Worm (Caenorhabditis elegans) whole organism, young adult: ENCODE results near the gene col-75.

Source experiments
- B0035.1 ChIP-seq: sonication (generic microtip); optimal IDR thresholded peaks from 2 replicates; lab custom pipeline; 2016; ENCODE audit warnings: missing genetic modification characterization, mild to moderate bottlenecking, missing compliant biosample characterization, missing genotype, missing genetic modification reagents
- C06A6.2 ChIP-seq: fragments of 200-800 bp; sonication (Bioruptor generic); conservative IDR thresholded peaks from 2 replicates; pipeline ENCODE4 v1.3.6; 2022; ENCODE audit warnings: missing genetic modification characterization, missing compliant biosample characterization
- D2030.7 ChIP-seq: fragments of 200-800 bp; sonication (Bioruptor generic); IDR thresholded peaks from 2 replicates; pipeline ENCODE4 v1.3.6; 2022; ENCODE audit warnings: missing genetic modification reagents, missing genetic modification characterization, missing compliant biosample characterization
- F22D6.2 ChIP-seq: sonication (generic microtip); optimal IDR thresholded peaks from 2 replicates; lab custom pipeline; 2016; ENCODE audit warnings: mild to moderate bottlenecking, missing genetic modification characterization, missing compliant biosample characterization
- F23B12.7 ChIP-seq: sonication (generic microtip); optimal IDR thresholded peaks from 2 replicates; lab custom pipeline; 2017; ENCODE audit warnings: missing genetic modification characterization, mild to moderate bottlenecking, missing compliant biosample characterization, antibody characterized with exemption, moderate library complexity; ENCODE audit not compliant: insufficient read depth
- F33H1.4 ChIP-seq: fragments of 200-800 bp; sonication (Bioruptor generic); IDR thresholded peaks from 2 replicates; pipeline ENCODE4 v1.3.6; 2022; ENCODE audit warnings: missing genetic modification reagents, missing genetic modification characterization, missing compliant biosample characterization
- K12H6.12 ChIP-seq: fragments of 200-800 bp; sonication (Bioruptor generic); optimal IDR thresholded peaks from 2 replicates; lab custom pipeline; 2018; ENCODE audit warnings: mild to moderate bottlenecking, missing genetic modification characterization, missing compliant biosample characterization
- Y53F4B.3 ChIP-seq: fragments of 200-800 bp; sonication (Bioruptor generic); IDR thresholded peaks from 2 replicates; pipeline ENCODE4 v1.3.6; 2022; ENCODE audit warnings: missing genetic modification reagents, missing genetic modification characterization, missing compliant biosample characterization
- Y53G8AR.9 ChIP-seq: fragments of 200-800 bp; sonication (Bioruptor generic); conservative IDR thresholded peaks from 2 replicates; pipeline ENCODE4 v1.3.6; 2022; ENCODE audit warnings: missing genetic modification reagents, missing genetic modification characterization, missing compliant biosample characterization
- Y56A3A.18 ChIP-seq: fragments of 200-800 bp; sonication (Bioruptor generic); IDR thresholded peaks from 2 replicates; pipeline ENCODE4 v1.3.6; 2022; ENCODE audit warnings: missing genetic modification reagents, missing genetic modification characterization, missing compliant biosample characterization
- Y67H2A.10 ChIP-seq: fragments of 200-800 bp; sonication (Bioruptor generic); conservative IDR thresholded peaks from 2 replicates; pipeline ENCODE4 v1.3.6; 2022; ENCODE audit warnings: missing genetic modification reagents, missing genetic modification characterization, missing compliant biosample characterization
- Y95B8A.8 ChIP-seq: fragments of 200-800 bp; sonication (Bioruptor generic); IDR thresholded peaks from 2 replicates; pipeline ENCODE4 v1.3.6; 2022; ENCODE audit warnings: missing genetic modification reagents, missing genetic modification characterization, missing compliant biosample characterization
- akir-1 ChIP-seq: fragments of 200-800 bp; sonication (Bioruptor generic); optimal IDR thresholded peaks from 2 replicates; lab custom pipeline; 2018; ENCODE audit warnings: mild to moderate bottlenecking, missing genetic modification characterization, moderate library complexity, missing compliant biosample characterization
- ama-1 ChIP-seq, 3 experiments: fragments of 150-350 bp in 1 of 3; sonication (generic microtip) in 2 of 3; optimal IDR thresholded peaks; 2 replicates each; lab custom pipeline; 2014 to 2018; ENCODE audit warnings: missing biosample characterization in 2 of 3, missing genetic modification characterization in 2 of 3, missing genetic modification reagents in 2 of 3
- atf-7 ChIP-seq: sonication (generic microtip); optimal IDR thresholded peaks from 2 replicates; lab custom pipeline; 2017; ENCODE audit warnings: mild to moderate bottlenecking, missing genetic modification characterization, missing compliant biosample characterization
- athp-1 ChIP-seq: sonication (generic microtip); optimal IDR thresholded peaks from 2 replicates; lab custom pipeline; 2017; ENCODE audit warnings: mild to moderate bottlenecking, missing genetic modification characterization, missing compliant biosample characterization
- attf-5 ChIP-seq: fragments of 200-800 bp; sonication (Bioruptor generic); optimal IDR thresholded peaks from 2 replicates; lab custom pipeline; 2018; ENCODE audit warnings: mild to moderate bottlenecking, missing genetic modification characterization, missing compliant biosample characterization
- cebp-1 ChIP-seq, 2 experiments: fragments of 200-800 bp in 1 of 2; sonication (Bioruptor generic) in 1 of 2; sonication (generic microtip) in 1 of 2; IDR thresholded peaks in 1 of 2; optimal IDR thresholded peaks in 1 of 2; 2 replicates each; pipeline versions ENCODE4 v1.3.6 to Lab custom; 2017 to 2022; ENCODE audit warnings: missing compliant biosample characterization in 2 of 2, missing genetic modification characterization in 2 of 2, mild to moderate bottlenecking in 1 of 2, missing genetic modification reagents in 1 of 2, moderate library complexity in 1 of 2
- cebp-2 ChIP-seq: fragments of 200-800 bp; sonication (Bioruptor generic); IDR thresholded peaks from 2 replicates; pipeline ENCODE4 v1.3.6; 2022; ENCODE audit warnings: missing genetic modification characterization, missing compliant biosample characterization
- ceh-100 ChIP-seq: fragments of 200-800 bp; sonication (Bioruptor generic); IDR thresholded peaks from 2 replicates; pipeline ENCODE4 v1.3.6; 2022; ENCODE audit warnings: missing genetic modification reagents, missing genetic modification characterization, missing compliant biosample characterization
- ceh-27 ChIP-seq: fragments of 200-800 bp; sonication (Bioruptor generic); optimal IDR thresholded peaks from 2 replicates; lab custom pipeline; 2018; ENCODE audit warnings: mild to moderate bottlenecking, missing genetic modification characterization, moderate library complexity, missing compliant biosample characterization
- ceh-91 ChIP-seq: fragments of 200-800 bp; sonication (Bioruptor generic); IDR thresholded peaks from 2 replicates; pipeline ENCODE4 v1.3.6; 2022; ENCODE audit warnings: missing genetic modification reagents, missing genetic modification characterization, missing compliant biosample characterization
- chd-7 ChIP-seq: sonication (generic microtip); optimal IDR thresholded peaks from 2 replicates; lab custom pipeline; 2016; ENCODE audit warnings: mild to moderate bottlenecking, missing genetic modification characterization, moderate library complexity, missing compliant biosample characterization
- dox-1 ChIP-seq: fragments of 200-800 bp; sonication (Bioruptor generic); IDR thresholded peaks from 2 replicates; pipeline ENCODE4 v1.3.6; 2022; ENCODE audit warnings: missing genetic modification reagents, missing genetic modification characterization, missing compliant biosample characterization
- efl-1 ChIP-seq: fragments of 150-350 bp; optimal IDR thresholded peaks from 2 replicates; lab custom pipeline; 2014; ENCODE audit warnings: missing biosample characterization, missing genetic modification reagents, missing genetic modification characterization
- hlh-12 ChIP-seq: sonication (generic microtip); optimal IDR thresholded peaks from 2 replicates; lab custom pipeline; 2016; ENCODE audit warnings: missing genetic modification characterization, missing compliant biosample characterization
- hmg-1.2 ChIP-seq: fragments of 200-800 bp; sonication (Bioruptor generic); IDR thresholded peaks from 2 replicates; pipeline ENCODE4 v1.3.6; 2022; ENCODE audit warnings: missing genetic modification reagents, missing genetic modification characterization, missing compliant biosample characterization
- hmg-20 ChIP-seq: fragments of 200-800 bp; sonication (Bioruptor generic); IDR thresholded peaks from 2 replicates; pipeline ENCODE4 v1.3.6; 2022; ENCODE audit warnings: missing genetic modification reagents, missing genetic modification characterization, missing compliant biosample characterization
- hsf-1 ChIP-seq: fragments of 200-800 bp; sonication (Bioruptor generic); IDR thresholded peaks from 2 replicates; pipeline ENCODE4 v1.3.6; 2022; ENCODE audit warnings: missing genetic modification reagents, missing genetic modification characterization, missing compliant biosample characterization
- lin-40 ChIP-seq: sonication (generic microtip); optimal IDR thresholded peaks from 2 replicates; lab custom pipeline; 2016; ENCODE audit warnings: missing genetic modification characterization, mild to moderate bottlenecking, missing compliant biosample characterization, missing genotype, missing genetic modification reagents
- lin-54 ChIP-seq: fragments of 200-800 bp; sonication (Bioruptor generic); optimal IDR thresholded peaks from 2 replicates; lab custom pipeline; 2018; ENCODE audit warnings: mild to moderate bottlenecking, missing genetic modification characterization, missing compliant biosample characterization
- lsl-1 ChIP-seq: fragments of 200-800 bp; sonication (Bioruptor generic); optimal IDR thresholded peaks from 2 replicates; lab custom pipeline; 2018; ENCODE audit warnings: mild to moderate bottlenecking, missing genetic modification characterization, moderate library complexity, missing compliant biosample characterization
- lsy-27 ChIP-seq: sonication (generic microtip); optimal IDR thresholded peaks from 2 replicates; lab custom pipeline; 2017; ENCODE audit warnings: missing genetic modification characterization, mild to moderate bottlenecking, missing compliant biosample characterization, antibody characterized with exemption, missing genotype, borderline replicate concordance; ENCODE audit not compliant: insufficient read depth
- mcd-1 ChIP-seq: fragments of 200-800 bp; sonication (Bioruptor generic); IDR thresholded peaks from 2 replicates; pipeline ENCODE4 v1.3.6; 2022; ENCODE audit warnings: missing genetic modification reagents, missing genetic modification characterization, missing compliant biosample characterization
- nfyb-1 ChIP-seq: fragments of 200-800 bp; sonication (Bioruptor generic); IDR thresholded peaks from 2 replicates; pipeline ENCODE4 v1.3.6; 2022; ENCODE audit warnings: missing genetic modification reagents, missing genetic modification characterization, missing compliant biosample characterization
- nhr-120 ChIP-seq: fragments of 200-800 bp; sonication (Bioruptor generic); IDR thresholded peaks from 2 replicates; pipeline ENCODE4 v1.3.6; 2022; ENCODE audit warnings: missing genetic modification characterization, missing compliant biosample characterization
- nhr-80 ChIP-seq: sonication (generic microtip); optimal IDR thresholded peaks from 2 replicates; lab custom pipeline; 2016; ENCODE audit warnings: missing genetic modification characterization, missing compliant biosample characterization
- nhr-90 ChIP-seq: sonication (generic microtip); optimal IDR thresholded peaks from 2 replicates; lab custom pipeline; 2016; ENCODE audit warnings: missing genotype, mild to moderate bottlenecking, missing genetic modification characterization, missing compliant biosample characterization
- snpc-1.1 ChIP-seq: sonication (generic microtip); optimal IDR thresholded peaks from 2 replicates; lab custom pipeline; 2017; ENCODE audit warnings: missing genetic modification characterization, mild to moderate bottlenecking, missing compliant biosample characterization, antibody characterized with exemption, moderate library complexity, missing genotype, missing genetic modification reagents; ENCODE audit not compliant: insufficient read depth
- snpc-4 ChIP-seq, 5 experiments: fragments of 150-350 bp in 1 of 5; sonication (generic microtip) in 4 of 5; optimal IDR thresholded peaks; 2 replicates each; lab custom pipeline; 2014 to 2018; ENCODE audit warnings: missing genetic modification characterization in 5 of 5, missing biosample characterization in 3 of 5, antibody characterized with exemption in 2 of 5, mild to moderate bottlenecking in 2 of 5, missing compliant biosample characterization in 2 of 5, missing genotype in 2 of 5, moderate library complexity in 2 of 5, missing genetic modification reagents in 1 of 5
- somi-1 ChIP-seq: fragments of 200-800 bp; sonication (Bioruptor generic); optimal IDR thresholded peaks from 2 replicates; lab custom pipeline; 2018; ENCODE audit warnings: mild to moderate bottlenecking, missing genetic modification characterization, missing compliant biosample characterization
- tlf-1 ChIP-seq: fragments of 200-800 bp; sonication (Bioruptor generic); optimal IDR thresholded peaks from 2 replicates; lab custom pipeline; 2018; ENCODE audit warnings: mild to moderate bottlenecking, missing genetic modification characterization, missing compliant biosample characterization
- unc-62 ChIP-seq: fragments of 150-350 bp; optimal IDR thresholded peaks from 2 replicates; lab custom pipeline; 2014; ENCODE audit warnings: missing biosample characterization, missing genetic modification reagents, missing genetic modification characterization
- xnd-1 ChIP-seq: sonication (generic microtip); optimal IDR thresholded peaks from 2 replicates; lab custom pipeline; 2016; ENCODE audit warnings: missing genotype, missing genetic modification reagents, missing genetic modification characterization, missing compliant biosample characterization
- zfh-2 ChIP-seq: fragments of 200-800 bp; sonication (Bioruptor generic); conservative IDR thresholded peaks from 2 replicates; pipeline ENCODE4 v1.3.6; 2022; ENCODE audit warnings: missing genetic modification reagents, missing genetic modification characterization, missing compliant biosample characterization
- ztf-6 ChIP-seq: fragments of 200-800 bp; sonication (Bioruptor generic); IDR thresholded peaks from 2 replicates; pipeline ENCODE4 v1.3.6; 2022; ENCODE audit warnings: missing genetic modification reagents, missing genetic modification characterization, missing compliant biosample characterization

Gene col-75

DNA sequence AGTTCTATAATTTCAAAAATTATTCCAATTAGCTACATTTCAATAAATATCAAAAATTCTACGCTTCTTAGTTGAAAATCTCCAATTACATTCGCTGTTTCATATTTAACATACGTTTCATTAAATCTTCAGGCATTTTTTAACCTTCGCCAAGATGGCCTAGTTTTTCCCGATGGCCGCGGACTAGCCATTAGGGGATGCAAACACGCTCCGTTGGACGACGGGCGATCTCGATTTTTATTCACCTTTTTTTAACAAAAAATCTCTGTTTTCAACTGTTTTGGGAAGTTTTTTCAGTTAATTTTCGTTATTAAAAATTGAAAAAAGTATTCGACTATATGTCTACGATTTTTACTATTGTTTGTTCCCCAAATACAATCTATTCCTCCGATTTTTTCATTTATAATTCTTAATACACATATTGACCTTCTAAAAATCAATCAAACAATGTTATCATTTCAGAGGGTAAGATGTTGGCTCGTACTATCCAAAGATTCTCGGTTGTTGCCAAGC, 42.9 kb upstream of the col-75 start, which contains the start of gene F58F12.1:
Gene F58F12.1 (plus strand): TSS at position 463 of the 513 bp plus-strand sequence.
- TF ChIP-seq tlf-1 (GFP tag; lab: Kevin White, UChicago) (peak; percentile 5), Y53F4B.3 (no peak), F23B12.7 (tag; lab: Kevin White, UChicago) (peak; percentile 93), ztf-6 (GFP tag; lab: Robert Waterston, UW) (no peak), hmg-20 (GFP tag; lab: Robert Waterston, UW) (no peak), nhr-80 (tag; lab: Kevin White, UChicago) (peak; percentile 40), lsy-27 (tag; lab: Kevin White, UChicago) (no peak), hlh-12 (tag; lab: Kevin White, UChicago) (no peak), athp-1 (tag; lab: Kevin White, UChicago) (no peak), hsf-1 (GFP tag; lab: Robert Waterston, UW) (no peak), Y67H2A.10 (0 out of 2 replicates have a peak, but pooled peaks have one; percentile 25), D2030.7 (peak; percentile 21; the same call in 1 of the 2 replicates), attf-5 (GFP tag; lab: Kevin White, UChicago) (peak; percentile 63), ceh-100 (GFP tag; lab: Robert Waterston, UW) (peak; percentile 33; the same call in 1 of the 2 replicates), F22D6.2 (tag; lab: Kevin White, UChicago) (no peak), dox-1 (GFP tag; lab: Robert Waterston, UW) (peak; percentile 56), lin-40 (tag; lab: Kevin White, UChicago) (no peak), nfyb-1 (GFP tag; lab: Robert Waterston, UW) (no peak), atf-7 (tag; lab: Kevin White, UChicago) (no peak), lsl-1 (peak; percentile 53), Y95B8A.8 (GFP tag; lab: Robert Waterston, UW) (no peak), xnd-1 (no peak), lin-54 (GFP tag; lab: Kevin White, UChicago) (peak; percentile 45), efl-1 (GFP tag; lab: Kevin White, UChicago) (peak; percentile 13), Y53G8AR.9 (no peak), zfh-2 (GFP tag; lab: Robert Waterston, UW) (no peak), snpc-4 (GFP tag; optimal IDR thresholded peaks at IDR 0.05; lab: Kevin White, UChicago) (peak; percentile 27), snpc-4 (tag; optimal IDR thresholded peaks at IDR 0.05; lab: Kevin White, UChicago) (peak in 2 of 4 experiments; percentile 24 to 57), ama-1 (optimal IDR thresholded peaks at IDR 0.05; lab: Kevin White, UChicago) (no peak), ama-1 (GFP tag; optimal IDR thresholded peaks at IDR 0.05; lab: Kevin White, UChicago) (no peak), ceh-27 (GFP tag; lab: Kevin White, UChicago) (peak; percentile 53), akir-1 (GFP tag; lab: Kevin White, UChicago) (no peak), F33H1.4 (GFP tag; lab: Robert Waterston, UW) (peak; percentile 15; the same call in 1 of the 2 replicates), snpc-1.1 (tag; lab: Kevin White, UChicago) (no peak), cebp-2 (GFP tag; lab: Robert Waterston, UW) (no peak), unc-62 (GFP tag; lab: Kevin White, UChicago) (no peak), Y56A3A.18 (GFP tag; lab: Robert Waterston, UW) (no peak), chd-7 (tag; lab: Kevin White, UChicago) (no peak), C06A6.2 (GFP tag; lab: Robert Waterston, UW) (no peak), mcd-1 (GFP tag; lab: Robert Waterston, UW) (peak; percentile 92), cebp-1 (GFP tag; IDR thresholded peaks at IDR 0.05; lab: Robert Waterston, UW) (no peak), cebp-1 (tag; optimal IDR thresholded peaks at IDR 0.05; lab: Kevin White, UChicago) (peak; percentile 10), nhr-120 (GFP tag; lab: Robert Waterston, UW) (no peak), ceh-91 (GFP tag; lab: Robert Waterston, UW) (peak; percentile 43), B0035.1 (no peak), nhr-90 (no peak), somi-1 (GFP tag; lab: Kevin White, UChicago) (no peak), K12H6.12 (tag; lab: Kevin White, UChicago) (no peak), hmg-1.2 (GFP tag; lab: Robert Waterston, UW) (peak; percentile 38; the same call in 1 of the 2 replicates)
